Fruit fly (Drosophila melanogaster) whole organism, embryonic: ENCODE measurements around the gene GCS2beta.

Experiments
- CG10147 ChIP-seq: fragments of 200-800 bp; sonication (Bioruptor generic); optimal IDR thresholded peaks from 2 replicates; lab custom pipeline; 2019; ENCODE audit warnings: missing biosample characterization, mild to moderate bottlenecking, missing genetic modification characterization, moderate library complexity
- CG10267 ChIP-seq: fragments of 200-800 bp; sonication (Bioruptor generic); optimal IDR thresholded peaks from 2 replicates; lab custom pipeline; 2018; ENCODE audit warnings: missing biosample characterization, mild to moderate bottlenecking, missing genetic modification characterization, moderate library complexity
- CG10462 ChIP-seq: fragments of 200-800 bp; sonication (Bioruptor generic); optimal IDR thresholded peaks from 2 replicates; lab custom pipeline; 2016; ENCODE audit warnings: missing biosample characterization, missing genetic modification characterization
- CG10543 ChIP-seq: fragments of 200-800 bp; sonication (Bioruptor generic); optimal IDR thresholded peaks from 3 replicates; lab custom pipeline; 2017; ENCODE audit warnings: missing biosample characterization, mild to moderate bottlenecking, missing genetic modification characterization, moderate library complexity
- CG10565 ChIP-seq: fragments of 200-800 bp; sonication (Bioruptor generic); optimal IDR thresholded peaks from 3 replicates; lab custom pipeline; 2016; ENCODE audit warnings: missing biosample characterization, mild to moderate bottlenecking, missing genetic modification characterization
- CG12659 ChIP-seq: fragments of 200-800 bp; sonication (Bioruptor generic); optimal IDR thresholded peaks from 3 replicates; lab custom pipeline; 2017; ENCODE audit warnings: mild to moderate bottlenecking, missing biosample characterization, missing genetic modification reagents, missing genetic modification characterization
- CG13894 ChIP-seq: fragments of 200-800 bp; sonication (Bioruptor generic); optimal IDR thresholded peaks from 3 replicates; lab custom pipeline; 2018; ENCODE audit warnings: missing biosample characterization, mild to moderate bottlenecking, missing genetic modification characterization, moderate library complexity
- CG14710 ChIP-seq: fragments of 200-800 bp; sonication (Bioruptor generic); optimal IDR thresholded peaks from 3 replicates; lab custom pipeline; 2019; ENCODE audit warnings: missing biosample characterization, mild to moderate bottlenecking, missing genetic modification characterization, moderate library complexity
- CG15601 ChIP-seq: fragments of 200-800 bp; sonication (Bioruptor generic); optimal IDR thresholded peaks from 3 replicates; lab custom pipeline; 2019; ENCODE audit warnings: missing biosample characterization, mild to moderate bottlenecking, missing genetic modification characterization, moderate library complexity
- CG1603 ChIP-seq: fragments of 200-800 bp; sonication (Bioruptor generic); optimal IDR thresholded peaks from 2 replicates; lab custom pipeline; 2019; ENCODE audit warnings: missing biosample characterization, mild to moderate bottlenecking, missing genetic modification characterization, moderate library complexity
- CG18262 ChIP-seq: fragments of 200-800 bp; optimal IDR thresholded peaks from 3 replicates; lab custom pipeline; 2019; ENCODE audit warnings: missing biosample characterization, mild to moderate bottlenecking, missing genetic modification characterization, moderate library complexity
- CG32767 ChIP-seq: fragments of 200-800 bp; sonication (Bioruptor generic); IDR thresholded peaks from 2 replicates; pipeline ENCODE4 v1.3.6; 2022; ENCODE audit warnings: missing biosample characterization, missing genetic modification characterization
- CG3995 ChIP-seq: fragments of 200-800 bp; sonication (Bioruptor generic); optimal IDR thresholded peaks from 3 replicates; lab custom pipeline; 2016; ENCODE audit warnings: missing biosample characterization, missing genetic modification characterization
- CG6689 ChIP-seq: fragments of 200-800 bp; sonication (Bioruptor generic); IDR thresholded peaks from 2 replicates; pipeline ENCODE4 v1.3.6; 2022; ENCODE audit warnings: missing biosample characterization, missing genetic modification characterization
- CG6791 ChIP-seq: fragments of 200-800 bp; sonication (Bioruptor generic); IDR thresholded peaks from 3 replicates; pipeline ENCODE4 v1.3.6; 2022; ENCODE audit warnings: missing biosample characterization, missing genetic modification characterization; ENCODE audit not compliant: partially characterized antibody
- CG7271 ChIP-seq: fragments of 200-800 bp; sonication (Bioruptor generic); optimal IDR thresholded peaks from 2 replicates; lab custom pipeline; 2018; ENCODE audit warnings: missing biosample characterization, mild to moderate bottlenecking, missing genetic modification characterization, moderate library complexity
- CG8290 ChIP-seq, 3 experiments: fragments of 200-800 bp; sonication (Bioruptor generic); optimal IDR thresholded peaks; 2 replicates each; lab custom pipeline; 2016 to 2019; ENCODE audit warnings: missing biosample characterization in 3 of 3, missing genetic modification characterization in 3 of 3, mild to moderate bottlenecking in 2 of 3, moderate library complexity in 1 of 3
- CG8924 ChIP-seq: fragments of 200-800 bp; optimal IDR thresholded peaks from 3 replicates; lab custom pipeline; 2019; ENCODE audit warnings: missing biosample characterization, mild to moderate bottlenecking, missing genetic modification characterization, moderate library complexity
- CTCF ChIP-seq: fragments of 200-800 bp; sonication (Bioruptor generic); optimal IDR thresholded peaks from 2 replicates; lab custom pipeline; 2017; ENCODE audit warnings: missing biosample characterization, mild to moderate bottlenecking, missing genetic modification characterization, moderate library complexity
- CoRest ChIP-seq: fragments of 200-800 bp; sonication (Bioruptor generic); optimal IDR thresholded peaks from 3 replicates; lab custom pipeline; 2018; ENCODE audit warnings: missing biosample characterization, mild to moderate bottlenecking, missing genetic modification characterization, moderate library complexity
- Dll ChIP-seq: fragments of 200-800 bp; sonication (Bioruptor generic); IDR thresholded peaks from 4 replicates; pipeline ENCODE4 v1.3.6; 2022; ENCODE audit warnings: missing biosample characterization, missing genetic modification characterization; ENCODE audit not compliant: partially characterized antibody
- Doc3 ChIP-seq: fragments of 200-800 bp; sonication (Bioruptor generic); IDR thresholded peaks from 3 replicates; pipeline ENCODE4 v1.3.6; 2022; ENCODE audit warnings: missing biosample characterization, missing genetic modification characterization; ENCODE audit not compliant: partially characterized antibody
- Dp ChIP-seq: fragments of 200-800 bp; sonication (Bioruptor generic); optimal IDR thresholded peaks from 2 replicates; lab custom pipeline; 2018; ENCODE audit warnings: missing biosample characterization, mild to moderate bottlenecking, missing genetic modification characterization, moderate library complexity
- Elba2 ChIP-seq: fragments of 200-800 bp; sonication (Bioruptor generic); optimal IDR thresholded peaks from 3 replicates; lab custom pipeline; 2016; ENCODE audit warnings: missing biosample characterization, missing genetic modification characterization
- Gug ChIP-seq: fragments of 200-800 bp; sonication (Bioruptor generic); IDR thresholded peaks from 4 replicates; pipeline ENCODE4 v1.3.6; 2022; ENCODE audit warnings: missing biosample characterization, missing genetic modification characterization
- HLH4C ChIP-seq: fragments of 200-800 bp; sonication (Bioruptor generic); IDR thresholded peaks from 3 replicates; pipeline ENCODE4 v1.3.6; 2022; ENCODE audit warnings: missing biosample characterization, missing genetic modification characterization; ENCODE audit not compliant: partially characterized antibody
- HmgD ChIP-seq: fragments of 200-800 bp; sonication (Bioruptor generic); optimal IDR thresholded peaks from 3 replicates; lab custom pipeline; 2016; ENCODE audit warnings: missing biosample characterization, missing genetic modification characterization
- Hr51 ChIP-seq, 2 experiments: fragments of 200-800 bp; sonication (Bioruptor generic); optimal IDR thresholded peaks; 2 replicates in 1 of 2; 3 replicates in 1 of 2; lab custom pipeline; 2016 to 2018; ENCODE audit warnings: missing biosample characterization in 2 of 2, missing genetic modification characterization in 2 of 2, mild to moderate bottlenecking in 1 of 2, moderate library complexity in 1 of 2
- Lhr ChIP-seq: fragments of 200-800 bp; sonication (Bioruptor generic); optimal IDR thresholded peaks from 3 replicates; lab custom pipeline; 2017; ENCODE audit warnings: mild to moderate bottlenecking, missing biosample characterization, missing genetic modification reagents, missing genetic modification characterization
- Med ChIP-seq: fragments of 200-800 bp; sonication (Bioruptor generic); peaks from one replicate; lab custom pipeline; 2016; ENCODE audit warnings: missing biosample characterization, missing genetic modification characterization, mild to moderate bottlenecking, inconsistent platforms, moderate library complexity
- Myb ChIP-seq: fragments of 200-800 bp; sonication (Bioruptor generic); optimal IDR thresholded peaks from 2 replicates; lab custom pipeline; 2016; ENCODE audit warnings: missing biosample characterization, missing genetic modification characterization
- Opbp ChIP-seq: fragments of 200-800 bp; sonication (Bioruptor generic); IDR thresholded peaks from 3 replicates; pipeline ENCODE4 v1.3.6; 2022; ENCODE audit warnings: missing biosample characterization, missing genetic modification characterization; ENCODE audit not compliant: partially characterized antibody
- Scr ChIP-seq: fragments of 200-800 bp; sonication (Bioruptor generic); IDR thresholded peaks from 2 replicates; pipeline ENCODE4 v1.3.6; 2022; ENCODE audit warnings: missing biosample characterization, missing genetic modification characterization; ENCODE audit not compliant: partially characterized antibody
- Sry-δ ChIP-seq: fragments of 200-800 bp; sonication (Bioruptor generic); optimal IDR thresholded peaks from 2 replicates; lab custom pipeline; 2016; ENCODE audit warnings: missing biosample characterization, missing genetic modification characterization
- chinmo ChIP-seq: fragments of 200-800 bp; sonication (Bioruptor generic); IDR thresholded peaks from 4 replicates; pipeline ENCODE4 v1.3.6; 2022; ENCODE audit warnings: missing biosample characterization, missing genetic modification characterization; ENCODE audit not compliant: partially characterized antibody
- crp ChIP-seq, 2 experiments: fragments of 200-800 bp; sonication (Bioruptor generic); optimal IDR thresholded peaks; 2 replicates in 1 of 2; 3 replicates in 1 of 2; lab custom pipeline; 2017; ENCODE audit warnings: missing biosample characterization in 2 of 2, missing genetic modification characterization in 2 of 2, mild to moderate bottlenecking in 1 of 2, moderate library complexity in 1 of 2
- dmrt11E ChIP-seq: fragments of 200-800 bp; sonication (Bioruptor generic); optimal IDR thresholded peaks from 3 replicates; lab custom pipeline; 2018; ENCODE audit warnings: missing biosample characterization, mild to moderate bottlenecking, missing genetic modification characterization, moderate library complexity
- hb ChIP-seq: fragments of 200-800 bp; sonication (Bioruptor generic); IDR thresholded peaks from 3 replicates; pipeline ENCODE4 v1.3.6; 2022; ENCODE audit warnings: missing biosample characterization, missing genetic modification characterization; ENCODE audit not compliant: partially characterized antibody
- insv ChIP-seq, 2 experiments: fragments of 200-800 bp; sonication (Bioruptor generic); optimal IDR thresholded peaks; 3 replicates each; lab custom pipeline; 2016 to 2018; ENCODE audit warnings: missing biosample characterization in 2 of 2, missing genetic modification characterization in 2 of 2
- mld ChIP-seq: fragments of 200-800 bp; sonication (Bioruptor generic); IDR thresholded peaks from 3 replicates; pipeline ENCODE4 v1.3.6; 2022; ENCODE audit warnings: missing biosample characterization, missing genetic modification characterization; ENCODE audit not compliant: partially characterized antibody
- nmo ChIP-seq: fragments of 200-800 bp; sonication (Bioruptor generic); optimal IDR thresholded peaks from 2 replicates; lab custom pipeline; 2018; ENCODE audit warnings: missing biosample characterization, mild to moderate bottlenecking, missing genetic modification characterization, moderate library complexity
- peb ChIP-seq: fragments of 200-800 bp; sonication (Bioruptor generic); IDR thresholded peaks from 2 replicates; pipeline ENCODE4 v1.3.6; 2022; ENCODE audit warnings: missing biosample characterization, missing genetic modification characterization
- phol ChIP-seq: fragments of 200-800 bp; sonication (Bioruptor generic); optimal IDR thresholded peaks from 3 replicates; lab custom pipeline; 2018; ENCODE audit warnings: missing biosample characterization, mild to moderate bottlenecking, missing genetic modification characterization, moderate library complexity
- row ChIP-seq: fragments of 200-800 bp; sonication (Bioruptor generic); IDR thresholded peaks from 3 replicates; pipeline ENCODE4 v1.3.6; 2022; ENCODE audit warnings: missing biosample characterization, missing genetic modification characterization
- sd ChIP-seq: fragments of 200-800 bp; sonication (Bioruptor generic); optimal IDR thresholded peaks from 3 replicates; lab custom pipeline; 2018; ENCODE audit warnings: missing biosample characterization, mild to moderate bottlenecking, missing genetic modification characterization, moderate library complexity
- sqz ChIP-seq: fragments of 200-800 bp; sonication (Bioruptor generic); optimal IDR thresholded peaks from 3 replicates; lab custom pipeline; 2018; ENCODE audit warnings: missing biosample characterization, mild to moderate bottlenecking, missing genetic modification characterization
- trem ChIP-seq: fragments of 200-800 bp; optimal IDR thresholded peaks from 3 replicates; lab custom pipeline; 2019; ENCODE audit warnings: missing biosample characterization, mild to moderate bottlenecking, missing genetic modification characterization, moderate library complexity
- vnd ChIP-seq: fragments of 200-800 bp; sonication (Bioruptor generic); IDR thresholded peaks from 3 replicates; pipeline ENCODE4 v1.3.6; 2022; ENCODE audit warnings: missing biosample characterization, missing genetic modification characterization; ENCODE audit not compliant: partially characterized antibody

The GCS2beta gene

DNA sequence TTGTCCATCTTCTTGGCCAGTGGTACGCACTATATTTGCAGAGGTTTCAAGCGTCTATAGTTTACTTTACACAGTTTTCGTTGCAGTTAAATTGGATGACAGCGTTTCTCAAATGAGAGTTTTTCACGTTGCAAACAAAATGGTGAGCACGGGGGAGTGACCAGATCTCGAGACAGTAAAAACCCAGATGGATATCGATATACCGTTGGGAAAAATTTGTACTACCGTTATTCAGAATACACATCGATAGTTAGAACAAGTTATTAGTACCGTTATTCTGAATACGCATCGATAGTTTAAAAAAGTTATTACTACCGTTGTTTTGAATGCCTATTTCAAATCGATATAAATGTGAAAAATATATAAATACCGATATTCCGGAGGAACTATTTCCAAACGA, 6.4 kb downstream of the GCS2beta start, which contains the start of gene cass (continued):
- TF ChIP-seq trem (tag; lab: Kevin White, UChicago) (peak; percentile 82), vnd (peak; percentile 88), CG14710 (tag; lab: Kevin White, UChicago) (peak; percentile 54), sd (tag; lab: Kevin White, UChicago) (peak; percentile 74), CG13894 (tag; lab: Kevin White, UChicago) (peak; percentile 13), sqz (peak; percentile 67), chinmo (GFP tag; lab: Robert Waterston, UW) (peak; percentile 76; the same call in 1 of the 4 replicates), CG1603 (tag; lab: Kevin White, UChicago) (peak; percentile 75), CG10267 (tag; lab: Kevin White, UChicago) (peak; percentile 62), CG18262 (tag; lab: Kevin White, UChicago) (peak; percentile 13), Hr51 (GFP tag; optimal IDR thresholded peaks at IDR 0.05; lab: Kevin White, UChicago) (no peak), Lhr (GFP tag; lab: Kevin White, UChicago) (peak; percentile 36), Med (peak; percentile 77), Doc3 (GFP tag; lab: Robert Waterston, UW) (peak; percentile 87), CG15601 (peak; percentile 33), Dll (GFP tag; lab: Robert Waterston, UW) (peak; percentile 90), CG10543 (GFP tag; lab: Kevin White, UChicago) (no peak), CG8924 (tag; lab: Kevin White, UChicago) (peak; percentile 26), insv (GFP tag; optimal IDR thresholded peaks at IDR 0.05; lab: Kevin White, UChicago) (peak in 1 of 2 experiments; percentile 25), Dp (GFP tag; lab: Kevin White, UChicago) (peak; percentile 66), HLH4C (peak; percentile 91), Elba2 (GFP tag; lab: Kevin White, UChicago) (peak; percentile 17), mld (GFP tag; lab: Robert Waterston, UW) (peak; percentile 88), phol (tag; lab: Kevin White, UChicago) (peak; percentile 97), CG3995 (GFP tag; lab: Kevin White, UChicago) (peak; percentile 88), CG10462 (GFP tag; lab: Kevin White, UChicago) (peak; percentile 100), dmrt11E (peak; percentile 9), hb (peak; percentile 86), CG12659 (GFP tag; lab: Kevin White, UChicago) (peak; percentile 22), CG10565 (GFP tag; lab: Kevin White, UChicago) (no peak), CG7271 (peak; percentile 32), CTCF (GFP tag; lab: Kevin White, UChicago) (peak; percentile 47), Scr (GFP tag; lab: Robert Waterston, UW) (peak; percentile 93), CG8290 (GFP tag; optimal IDR thresholded peaks at IDR 0.05; lab: Kevin White, UChicago) (peak; percentile 39), CG8290 (tag; optimal IDR thresholded peaks at IDR 0.05; lab: Kevin White, UChicago) (peak in 1 of 2 experiments; percentile 70), Opbp (GFP tag; lab: Robert Waterston, UW) (peak; percentile 94), nmo (GFP tag; lab: Kevin White, UChicago) (peak; percentile 59), CG10147 (no peak), Sry-δ (peak; percentile 86), Gug (no peak), peb (no peak), HmgD (peak; percentile 18), Myb (GFP tag; lab: Kevin White, UChicago) (peak; percentile 88), CG6689 (GFP tag; lab: Robert Waterston, UW) (no peak), CoRest (peak; percentile 73), row (GFP tag; lab: Robert Waterston, UW) (peak; percentile 60), CG32767 (0 out of 2 replicates have a peak, but pooled peaks have one; percentile 17), CG6791 (peak; percentile 95), crp (GFP tag; optimal IDR thresholded peaks at IDR 0.05; lab: Kevin White, UChicago) (peak in 1 of 2 experiments; percentile 54)
